Fruit fly (Drosophila melanogaster): ENCODE data around the gene CG15406.

- TF ChIP-seq Ets96B (tag; optimal IDR thresholded peaks at IDR 0.05) = no peak
- TF ChIP-seq topi (GFP tag; optimal IDR thresholded peaks at IDR 0.05) = no peak
- TF ChIP-seq CG34406 (GFP tag; optimal IDR thresholded peaks at IDR 0.05) = no peak
- TF ChIP-seq CG16779 (tag; optimal IDR thresholded peaks at IDR 0.05) = no peak
- no peak for TF ChIP-seq CG7368 (GFP tag; optimal IDR thresholded peaks at IDR 0.05)
- TF ChIP-seq CG8319 (GFP tag; optimal IDR thresholded peaks at IDR 0.05) = no peak
- TF ChIP-seq net (GFP tag; optimal IDR thresholded peaks at IDR 0.05) = no peak
- TF ChIP-seq Sox15 (GFP tag; optimal IDR thresholded peaks at IDR 0.05) = no peak
- no peak for TF ChIP-seq CG6792 (GFP tag; optimal IDR thresholded peaks at IDR 0.05)
- no peak for TF ChIP-seq Hr39 (GFP tag; optimal IDR thresholded peaks at IDR 0.05)
- TF ChIP-seq Sox102F (GFP tag; optimal IDR thresholded peaks at IDR 0.05) = no peak
- no peak for TF ChIP-seq CG6808 (GFP tag; optimal IDR thresholded peaks at IDR 0.05)
- TF ChIP-seq svp (GFP tag) = no peak
- no peak for TF ChIP-seq CG1621 (tag; optimal IDR thresholded peaks at IDR 0.05)
Observed at dm6 chr2L:3265635-3266034, 43.4 kb upstream of the CG15406 start.

Data from whole organism, prepupa.